Fruit fly (Drosophila melanogaster) whole organism, embryonic: Measurements from ENCODE around the gene Sas-4.

Experiments
- Abd-B ChIP-seq: fragments of 200-800 bp; sonication (Bioruptor generic); optimal IDR thresholded peaks from 2 replicates; lab custom pipeline; 2018; ENCODE audit warnings: missing biosample characterization, mild to moderate bottlenecking, missing genetic modification characterization, moderate library complexity
- Bgb ChIP-seq: fragments of 200-800 bp; sonication (Bioruptor generic); IDR thresholded peaks from 2 replicates; pipeline ENCODE4 v1.3.6; 2022; ENCODE audit warnings: missing biosample characterization, missing genetic modification characterization; ENCODE audit not compliant: partially characterized antibody
- C15 ChIP-seq: fragments of 200-800 bp; sonication (Bioruptor generic); IDR thresholded peaks from 3 replicates; pipeline ENCODE4 v1.3.6; 2022; ENCODE audit warnings: missing biosample characterization, missing genetic modification characterization
- CG10209 ChIP-seq: fragments of 200-800 bp; sonication (Bioruptor generic); optimal IDR thresholded peaks from 3 replicates; lab custom pipeline; 2017; ENCODE audit warnings: missing biosample characterization, mild to moderate bottlenecking, missing genetic modification characterization, missing genetic modification reagents
- CG10321 ChIP-seq: fragments of 200-800 bp; sonication (Bioruptor generic); IDR thresholded peaks from 2 replicates; pipeline ENCODE4 v1.3.6; 2022; ENCODE audit warnings: missing biosample characterization, missing genetic modification characterization
- CG15011 ChIP-seq: fragments of 200-800 bp; sonication (Bioruptor generic); optimal IDR thresholded peaks from 3 replicates; lab custom pipeline; 2018; ENCODE audit warnings: missing biosample characterization, mild to moderate bottlenecking, missing genetic modification characterization
- CG15601 ChIP-seq: fragments of 200-800 bp; sonication (Bioruptor generic); optimal IDR thresholded peaks from 3 replicates; lab custom pipeline; 2019; ENCODE audit warnings: missing biosample characterization, mild to moderate bottlenecking, missing genetic modification characterization, moderate library complexity
- CG17612 ChIP-seq: fragments of 200-800 bp; sonication (Bioruptor generic); IDR thresholded peaks from 2 replicates; pipeline ENCODE4 v1.3.6; 2022; ENCODE audit warnings: missing biosample characterization, missing genetic modification characterization
- CG2678 ChIP-seq: fragments of 200-800 bp; sonication (Bioruptor generic); optimal IDR thresholded peaks from 3 replicates; lab custom pipeline; 2019; ENCODE audit warnings: missing biosample characterization, mild to moderate bottlenecking, missing genetic modification characterization, moderate library complexity
- CG30020 ChIP-seq: fragments of 200-800 bp; optimal IDR thresholded peaks from 2 replicates; lab custom pipeline; 2019; ENCODE audit warnings: missing biosample characterization, mild to moderate bottlenecking, missing genetic modification characterization, moderate library complexity
- CG31224 ChIP-seq: fragments of 200-800 bp; sonication (Bioruptor generic); IDR thresholded peaks from 2 replicates; pipeline ENCODE4 v1.3.6; 2022; ENCODE audit warnings: missing biosample characterization, missing genetic modification characterization
- CG31441 ChIP-seq: fragments of 200-800 bp; sonication (Bioruptor generic); IDR thresholded peaks from 2 replicates; pipeline ENCODE4 v1.3.6; 2022; ENCODE audit warnings: missing biosample characterization, missing genetic modification characterization
- CG34376 ChIP-seq: fragments of 200-800 bp; sonication (Bioruptor generic); optimal IDR thresholded peaks from 2 replicates; lab custom pipeline; 2018; ENCODE audit warnings: missing biosample characterization, mild to moderate bottlenecking, missing genetic modification characterization
- CG3847 ChIP-seq: fragments of 200-800 bp; sonication (Bioruptor generic); IDR thresholded peaks from 2 replicates; pipeline ENCODE4 v1.3.6; 2022; ENCODE audit warnings: missing biosample characterization, missing genetic modification characterization
- CG3995 ChIP-seq: fragments of 200-800 bp; sonication (Bioruptor generic); optimal IDR thresholded peaks from 3 replicates; lab custom pipeline; 2016; ENCODE audit warnings: missing biosample characterization, missing genetic modification characterization
- CG6791 ChIP-seq: fragments of 200-800 bp; sonication (Bioruptor generic); IDR thresholded peaks from 3 replicates; pipeline ENCODE4 v1.3.6; 2022; ENCODE audit warnings: missing biosample characterization, missing genetic modification characterization; ENCODE audit not compliant: partially characterized antibody
- CG8089 ChIP-seq: fragments of 200-800 bp; sonication (Bioruptor generic); optimal IDR thresholded peaks from 3 replicates; lab custom pipeline; 2016; ENCODE audit warnings: missing biosample characterization, missing genetic modification characterization
- CG8281 ChIP-seq: fragments of 200-800 bp; sonication (Bioruptor generic); optimal IDR thresholded peaks from 2 replicates; lab custom pipeline; 2018; ENCODE audit warnings: missing biosample characterization, mild to moderate bottlenecking, missing genetic modification characterization, moderate library complexity
- CG9437 ChIP-seq: fragments of 200-800 bp; sonication (Bioruptor generic); optimal IDR thresholded peaks from 2 replicates; lab custom pipeline; 2018; ENCODE audit warnings: missing biosample characterization, mild to moderate bottlenecking, missing genetic modification characterization
- CkIIα-i1 ChIP-seq: fragments of 200-800 bp; sonication (Bioruptor generic); IDR thresholded peaks from 2 replicates; pipeline ENCODE4 v1.3.6; 2022; ENCODE audit warnings: missing biosample characterization, missing genetic modification characterization
- Dbx ChIP-seq: fragments of 200-800 bp; sonication (Bioruptor generic); IDR thresholded peaks from 3 replicates; pipeline ENCODE4 v1.3.6; 2022; ENCODE audit warnings: missing biosample characterization, missing genetic modification characterization
- Deaf1 ChIP-seq: fragments of 200-800 bp; optimal IDR thresholded peaks from 3 replicates; lab custom pipeline; 2019; ENCODE audit warnings: missing biosample characterization, mild to moderate bottlenecking, missing genetic modification characterization, moderate library complexity
- Fer1 ChIP-seq: fragments of 200-800 bp; sonication (Bioruptor generic); optimal IDR thresholded peaks from 2 replicates; lab custom pipeline; 2017; ENCODE audit warnings: missing biosample characterization, mild to moderate bottlenecking, missing genetic modification characterization
- Fer2 ChIP-seq: fragments of 200-800 bp; sonication (Bioruptor generic); optimal IDR thresholded peaks from 2 replicates; lab custom pipeline; 2018; ENCODE audit warnings: missing biosample characterization, mild to moderate bottlenecking, missing genetic modification characterization, moderate library complexity
- Fer3 ChIP-seq: fragments of 200-800 bp; sonication (Bioruptor generic); optimal IDR thresholded peaks from 2 replicates; lab custom pipeline; 2018; ENCODE audit warnings: missing biosample characterization, mild to moderate bottlenecking, missing genetic modification characterization, moderate library complexity
- Gug ChIP-seq: fragments of 200-800 bp; sonication (Bioruptor generic); IDR thresholded peaks from 4 replicates; pipeline ENCODE4 v1.3.6; 2022; ENCODE audit warnings: missing biosample characterization, missing genetic modification characterization
- HmgD ChIP-seq: fragments of 200-800 bp; sonication (Bioruptor generic); optimal IDR thresholded peaks from 3 replicates; lab custom pipeline; 2016; ENCODE audit warnings: missing biosample characterization, missing genetic modification characterization
- Hsf ChIP-seq: fragments of 200-800 bp; sonication (Bioruptor generic); optimal IDR thresholded peaks from 3 replicates; lab custom pipeline; 2016; ENCODE audit warnings: missing biosample characterization, missing genetic modification characterization
- Lpt ChIP-seq: fragments of >200 bp; optimal IDR thresholded peaks from 2 replicates; lab custom pipeline; 2018; ENCODE audit warnings: missing biosample characterization, missing genetic modification characterization
- NFAT ChIP-seq: fragments of 200-800 bp; sonication (Bioruptor generic); IDR thresholded peaks from 2 replicates; pipeline ENCODE4 v1.3.6; 2022; ENCODE audit warnings: missing biosample characterization, missing genetic modification characterization
- Ptx1 ChIP-seq: fragments of 200-800 bp; sonication (Bioruptor generic); IDR thresholded peaks from 2 replicates; pipeline ENCODE4 v1.3.6; 2022; ENCODE audit warnings: missing biosample characterization, missing genetic modification characterization
- Side ChIP-seq: fragments of 200-800 bp; sonication (Bioruptor generic); optimal IDR thresholded peaks from 2 replicates; lab custom pipeline; 2016; ENCODE audit warnings: missing biosample characterization, missing genetic modification characterization
- Sin3A ChIP-seq: fragments of >200 bp; optimal IDR thresholded peaks from 2 replicates; lab custom pipeline; 2018
- Sox102F ChIP-seq: fragments of 200-800 bp; sonication (Bioruptor generic); optimal IDR thresholded peaks from 2 replicates; lab custom pipeline; 2018; ENCODE audit warnings: missing biosample characterization, mild to moderate bottlenecking, missing genetic modification characterization, moderate library complexity
- Ssrp ChIP-seq: fragments of 200-800 bp; sonication (Bioruptor generic); optimal IDR thresholded peaks from 2 replicates; lab custom pipeline; 2018; ENCODE audit warnings: missing biosample characterization, mild to moderate bottlenecking, missing genetic modification characterization, moderate library complexity
- dpn ChIP-seq, 2 experiments: fragments of 200-800 bp; sonication (Bioruptor generic); optimal IDR thresholded peaks; 3 replicates each; lab custom pipeline; 2016; ENCODE audit warnings: missing biosample characterization in 2 of 2, missing genetic modification characterization in 2 of 2
- dysf ChIP-seq: fragments of 200-800 bp; sonication (Bioruptor generic); IDR thresholded peaks from 3 replicates; pipeline ENCODE4 v1.3.6; 2022; ENCODE audit warnings: missing biosample characterization, missing genetic modification characterization
- gcm ChIP-seq: fragments of 200-800 bp; sonication (Bioruptor generic); optimal IDR thresholded peaks from 2 replicates; lab custom pipeline; 2019; ENCODE audit warnings: missing biosample characterization, mild to moderate bottlenecking, missing genetic modification characterization, moderate library complexity
- grau ChIP-seq: fragments of 200-800 bp; optimal IDR thresholded peaks from 3 replicates; lab custom pipeline; 2019; ENCODE audit warnings: missing biosample characterization, mild to moderate bottlenecking, missing genetic modification characterization, moderate library complexity
- hb ChIP-seq: fragments of 200-800 bp; sonication (Bioruptor generic); IDR thresholded peaks from 3 replicates; pipeline ENCODE4 v1.3.6; 2022; ENCODE audit warnings: missing biosample characterization, missing genetic modification characterization; ENCODE audit not compliant: partially characterized antibody
- jumu ChIP-seq: fragments of 200-800 bp; sonication (Bioruptor generic); optimal IDR thresholded peaks from 3 replicates; lab custom pipeline; 2016; ENCODE audit warnings: missing biosample characterization, missing genetic modification characterization
- lilli ChIP-seq: fragments of 200-800 bp; sonication (Bioruptor generic); optimal IDR thresholded peaks from 3 replicates; lab custom pipeline; 2016; ENCODE audit warnings: missing biosample characterization, missing genetic modification characterization
- p53 ChIP-seq: fragments of 200-800 bp; sonication (Bioruptor generic); optimal IDR thresholded peaks from 2 replicates; lab custom pipeline; 2016; ENCODE audit warnings: missing biosample characterization, missing genetic modification characterization
- pan ChIP-seq, 4 experiments: fragments of >200 bp in 3 of 4; fragments of 200-800 bp in 1 of 4; sonication (Bioruptor generic) in 1 of 4; optimal IDR thresholded peaks in 3 of 4; IDR thresholded peaks in 1 of 4; 2 replicates each; pipeline versions ENCODE4 v1.3.6 to Lab custom; 2017 to 2022; ENCODE audit warnings: missing biosample characterization in 2 of 4, missing genetic modification characterization in 2 of 4, mixed read lengths in 1 of 4
- repo ChIP-seq: fragments of 200-800 bp; sonication (Bioruptor generic); optimal IDR thresholded peaks from 2 replicates; lab custom pipeline; 2016; ENCODE audit warnings: missing biosample characterization, missing genetic modification characterization
- sr ChIP-seq: fragments of 200-800 bp; sonication (Bioruptor generic); IDR thresholded peaks from 3 replicates; pipeline ENCODE4 v1.3.6; 2022; ENCODE audit warnings: missing biosample characterization, missing genetic modification characterization
- tup ChIP-seq: fragments of 200-800 bp; sonication (Bioruptor generic); optimal IDR thresholded peaks from 2 replicates; lab custom pipeline; 2016; ENCODE audit warnings: missing biosample characterization, mild to moderate bottlenecking, missing genetic modification characterization, moderate library complexity
- twi ChIP-seq: fragments of 200-800 bp; optimal IDR thresholded peaks from 2 replicates; lab custom pipeline; 2019; ENCODE audit warnings: missing biosample characterization, mild to moderate bottlenecking, missing genetic modification characterization, moderate library complexity
- usp ChIP-seq: fragments of >200 bp; optimal IDR thresholded peaks from 2 replicates; lab custom pipeline; 2017; ENCODE audit warnings: missing biosample characterization, missing genetic modification characterization
- wor ChIP-seq: fragments of 200-800 bp; sonication (Bioruptor generic); IDR thresholded peaks from 2 replicates; pipeline ENCODE4 v1.3.6; 2022; ENCODE audit warnings: missing biosample characterization, missing genetic modification characterization

Gene Sas-4

DNA sequence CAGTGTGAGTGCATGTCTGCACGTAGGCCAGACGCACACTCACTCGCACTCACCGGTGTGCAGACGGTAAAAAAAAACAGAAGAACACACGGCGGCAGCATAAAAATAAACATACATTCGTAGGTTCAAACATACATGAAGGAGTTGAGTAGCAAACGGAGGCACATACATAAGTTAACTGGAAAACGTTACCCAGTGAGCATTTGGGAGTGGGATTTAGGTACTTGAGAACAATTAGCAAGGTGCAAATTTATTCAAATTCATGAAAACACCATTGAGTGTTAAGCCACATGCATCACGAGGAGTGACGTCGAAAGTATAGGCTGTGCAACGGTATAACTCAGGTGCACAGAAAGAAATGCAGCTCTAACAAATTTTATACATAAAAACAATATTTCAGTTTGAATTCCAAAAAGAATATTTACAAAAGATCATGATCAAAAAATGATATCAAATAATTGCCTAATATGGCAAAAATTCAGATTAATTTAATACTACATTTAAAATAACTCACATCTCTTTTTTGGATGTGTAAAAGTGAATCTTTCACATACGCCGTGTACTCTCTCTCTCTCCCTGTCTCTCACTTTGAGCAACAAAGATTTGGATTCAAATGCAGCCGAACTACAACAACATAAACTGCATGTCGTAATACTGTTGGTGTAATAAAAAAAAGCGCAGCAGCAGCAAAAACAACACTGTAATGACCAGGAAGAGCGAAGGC lies 42.4 kb upstream of the Sas-4 start (continued):
- TF ChIP-seq Deaf1 (tag; lab: Kevin White, UChicago) (peak; percentile 72), CG34376 (GFP tag; lab: Kevin White, UChicago) (peak; percentile 5), CG15601 (tag; lab: Kevin White, UChicago) (peak; percentile 98), Gug (GFP tag; lab: Robert Waterston, UW) (peak; percentile 63; the same call in 3 of the 4 replicates), sr (no peak), usp (GFP tag; lab: Kevin White, UChicago) (no peak), Sox102F (peak; percentile 99), CG8089 (peak; percentile 88), Fer1 (GFP tag; lab: Kevin White, UChicago) (peak; percentile 63), Lpt (no peak), CG17612 (no peak), grau (tag; lab: Kevin White, UChicago) (peak; percentile 94), lilli (GFP tag; lab: Kevin White, UChicago) (peak; percentile 85), Fer2 (tag; lab: Kevin White, UChicago) (peak; percentile 63), HmgD (GFP tag; lab: Kevin White, UChicago) (peak; percentile 33), CG6791 (GFP tag; lab: Robert Waterston, UW) (no peak), Ssrp (tag; lab: Kevin White, UChicago) (peak; percentile 98), Hsf (GFP tag; lab: Kevin White, UChicago) (peak; percentile 94), CG3995 (GFP tag; lab: Kevin White, UChicago) (no peak), C15 (no peak), Bgb (GFP tag; lab: Robert Waterston, UW) (no peak), jumu (GFP tag; lab: Kevin White, UChicago) (peak; percentile 87), pan (optimal IDR thresholded peaks at IDR 0.05; lab: Kevin White, UChicago) (no peak), pan (GFP tag; optimal IDR thresholded peaks at IDR 0.05 in 1 of 2, IDR thresholded peaks at IDR 0.05 in 1 of 2) (no peak), CG31441 (GFP tag; lab: Robert Waterston, UW) (no peak), p53 (peak; percentile 4), CG15011 (GFP tag; lab: Kevin White, UChicago) (peak; percentile 87), CG8281 (peak; percentile 84), CG2678 (tag; lab: Kevin White, UChicago) (peak; percentile 96), Abd-B (GFP tag; lab: Kevin White, UChicago) (peak; percentile 92), NFAT (GFP tag; lab: Robert Waterston, UW) (no peak), CG9437 (peak; percentile 92), CG10321 (GFP tag; lab: Robert Waterston, UW) (no peak), dysf (GFP tag; lab: Robert Waterston, UW) (no peak), CG3847 (no peak), wor (GFP tag; lab: Robert Waterston, UW) (no peak), Side (GFP tag; lab: Kevin White, UChicago) (peak; percentile 84), twi (tag; lab: Kevin White, UChicago) (peak; percentile 96), tup (peak; percentile 63), Sin3A (lab: Kevin White, UChicago) (no peak), CG30020 (peak; percentile 87), dpn (GFP tag; optimal IDR thresholded peaks at IDR 0.05; lab: Kevin White, UChicago) (peak; percentile 88 to 94), Dbx (GFP tag; lab: Robert Waterston, UW) (no peak), Ptx1 (GFP tag; lab: Robert Waterston, UW) (no peak), CkIIα-i1 (no peak), gcm (GFP tag; lab: Kevin White, UChicago) (peak; percentile 97), hb (GFP tag; lab: Robert Waterston, UW) (no peak), CG31224 (no peak), Fer3 (peak; percentile 88), CG10209 (peak; percentile 93), repo (peak; percentile 82)
